Worm (Caenorhabditis elegans) whole organism, L1 larva: ENCODE data around the gene sra-6.

Experiments used
- fos-1 ChIP-seq: fragments of 150-350 bp; optimal IDR thresholded peaks from 2 replicates; lab custom pipeline; 2014; ENCODE audit warnings: missing biosample characterization, missing genetic modification characterization
- zag-1 ChIP-seq: fragments of 150-350 bp; optimal IDR thresholded peaks from 2 replicates; lab custom pipeline; 2014; ENCODE audit warnings: missing biosample characterization, missing genetic modification characterization

DNA sequence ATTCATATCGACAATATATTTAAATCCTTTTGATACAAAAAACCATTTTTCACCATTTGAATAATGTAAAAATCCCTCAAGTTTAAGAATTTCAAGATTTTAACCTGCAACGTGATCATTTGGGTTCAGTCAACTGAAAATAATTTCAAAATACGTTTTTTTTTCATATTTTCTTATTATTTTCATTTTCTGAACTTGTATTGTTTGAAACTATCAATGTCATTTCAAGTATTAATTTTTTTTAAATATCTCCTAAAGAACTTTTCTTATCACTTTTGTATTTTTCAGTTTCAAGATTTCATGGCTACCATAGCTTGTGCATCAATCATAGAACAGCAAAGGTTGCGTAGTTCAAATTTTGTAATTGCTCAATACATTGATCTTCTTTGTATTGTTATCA lies 18.6 kb downstream of the sra-6 start, which contains the start of gene sra-9:
- no peak for TF ChIP-seq fos-1
- TF ChIP-seq zag-1 (tag; lab: Kevin White, UChicago): no peak
